Worm (Caenorhabditis elegans) whole organism, L2 larva: ENCODE data around the gene clec-8.

Experiments
- F13H6.1 ChIP-seq: sonication (generic microtip); optimal IDR thresholded peaks from 2 replicates; lab custom pipeline; 2016; ENCODE audit warnings: missing genetic modification characterization, missing compliant biosample characterization
- R02D3.7 ChIP-seq: fragments of 150-350 bp; optimal IDR thresholded peaks from 2 replicates; lab custom pipeline; 2014; ENCODE audit warnings: missing biosample characterization, missing genetic modification characterization
- ZK546.5 ChIP-seq: sonication (generic microtip); optimal IDR thresholded peaks from 2 replicates; lab custom pipeline; 2017; ENCODE audit warnings: missing biosample characterization, missing genetic modification characterization
- alr-1 ChIP-seq: fragments of 150-350 bp; optimal IDR thresholded peaks from 2 replicates; lab custom pipeline; 2014; ENCODE audit warnings: missing biosample characterization, missing genetic modification characterization
- ama-1 ChIP-seq: fragments of 150-350 bp; optimal IDR thresholded peaks from 2 replicates; lab custom pipeline; 2018; ENCODE audit warnings: inconsistent platforms
- blmp-1 ChIP-seq: sonication (generic microtip); optimal IDR thresholded peaks from 2 replicates; lab custom pipeline; 2017; ENCODE audit warnings: missing genetic modification characterization, mild to moderate bottlenecking, missing compliant biosample characterization, antibody characterized with exemption, moderate library complexity; ENCODE audit not compliant: insufficient read depth
- ceh-82 ChIP-seq: fragments of 150-350 bp; optimal IDR thresholded peaks from 2 replicates; lab custom pipeline; 2014; ENCODE audit warnings: missing biosample characterization, missing genetic modification characterization
- crh-2 ChIP-seq: sonication (generic microtip); optimal IDR thresholded peaks from 2 replicates; lab custom pipeline; 2017; ENCODE audit warnings: missing biosample characterization, missing genetic modification characterization
- dmd-4 ChIP-seq: sonication (generic microtip); optimal IDR thresholded peaks from 2 replicates; lab custom pipeline; 2017; ENCODE audit warnings: missing biosample characterization, missing genetic modification characterization
- elt-1 ChIP-seq: fragments of 150-350 bp; optimal IDR thresholded peaks from 2 replicates; lab custom pipeline; 2014; ENCODE audit warnings: missing biosample characterization, missing genetic modification characterization
- elt-3 ChIP-seq: sonication (generic microtip); optimal IDR thresholded peaks from 2 replicates; lab custom pipeline; 2017; ENCODE audit warnings: missing biosample characterization, missing genetic modification characterization
- gmeb-1 ChIP-seq: fragments of 150-350 bp; optimal IDR thresholded peaks from 2 replicates; lab custom pipeline; 2014; ENCODE audit warnings: missing biosample characterization, missing genetic modification characterization
- lin-11 ChIP-seq: fragments of 150-350 bp; sonication (generic microtip); optimal IDR thresholded peaks from 2 replicates; lab custom pipeline; 2014; ENCODE audit warnings: missing biosample characterization, missing genetic modification characterization, inconsistent platforms, mixed read lengths
- lin-39 ChIP-seq: fragments of 150-350 bp; optimal IDR thresholded peaks from 2 replicates; lab custom pipeline; 2014; ENCODE audit warnings: missing biosample characterization, missing genetic modification reagents, missing genetic modification characterization
- lsy-2 ChIP-seq, 2 experiments: fragments of 150-350 bp in 1 of 2; sonication (generic microtip) in 1 of 2; optimal IDR thresholded peaks; 2 replicates each; lab custom pipeline; 2014 to 2017; ENCODE audit warnings: missing biosample characterization in 2 of 2, missing genetic modification characterization in 2 of 2
- mab-5 ChIP-seq: fragments of 150-350 bp; optimal IDR thresholded peaks from 2 replicates; lab custom pipeline; 2014; ENCODE audit warnings: missing biosample characterization, missing genetic modification characterization
- mbf-1 ChIP-seq: sonication (generic microtip); optimal IDR thresholded peaks from 2 replicates; lab custom pipeline; 2017; ENCODE audit warnings: missing biosample characterization, missing genetic modification characterization
- mdl-1 ChIP-seq, 2 experiments: fragments of 150-350 bp in 1 of 2; sonication (generic microtip) in 1 of 2; optimal IDR thresholded peaks; 2 replicates each; lab custom pipeline; 2017; ENCODE audit warnings: missing biosample characterization in 2 of 2, missing genetic modification characterization in 2 of 2
- nhr-10 ChIP-seq: sonication (generic microtip); optimal IDR thresholded peaks from 2 replicates; lab custom pipeline; 2017; ENCODE audit warnings: missing biosample characterization, missing genetic modification characterization
- nhr-11 ChIP-seq: fragments of 150-350 bp; optimal IDR thresholded peaks from 2 replicates; lab custom pipeline; 2014; ENCODE audit warnings: missing biosample characterization, missing genetic modification characterization
- nhr-12 ChIP-seq: fragments of 150-350 bp; optimal IDR thresholded peaks from 2 replicates; lab custom pipeline; 2014; ENCODE audit warnings: missing biosample characterization, missing genetic modification characterization
- nhr-129 ChIP-seq: fragments of 150-350 bp; optimal IDR thresholded peaks from 2 replicates; lab custom pipeline; 2014; ENCODE audit warnings: missing biosample characterization, missing genetic modification characterization
- nhr-237 ChIP-seq: fragments of 150-350 bp; optimal IDR thresholded peaks from 2 replicates; lab custom pipeline; 2014; ENCODE audit warnings: missing biosample characterization, missing genetic modification characterization
- nhr-6 ChIP-seq: fragments of 150-350 bp; optimal IDR thresholded peaks from 2 replicates; lab custom pipeline; 2014; ENCODE audit warnings: missing biosample characterization, missing genetic modification characterization
- peb-1 ChIP-seq: fragments of 150-350 bp; optimal IDR thresholded peaks from 2 replicates; lab custom pipeline; 2014; ENCODE audit warnings: missing biosample characterization, missing genetic modification characterization
- sma-3 ChIP-seq: sonication (generic microtip); optimal IDR thresholded peaks from 2 replicates; lab custom pipeline; 2016; ENCODE audit warnings: missing genetic modification reagents, missing genetic modification characterization, missing compliant biosample characterization
- sma-9 ChIP-seq, 2 experiments: fragments of 150-350 bp in 1 of 2; sonication (generic microtip) in 1 of 2; optimal IDR thresholded peaks; 2 replicates each; lab custom pipeline; 2014 to 2016; ENCODE audit warnings: missing genetic modification characterization in 2 of 2, mild to moderate bottlenecking in 1 of 2, missing biosample characterization in 1 of 2, missing compliant biosample characterization in 1 of 2, missing genetic modification reagents in 1 of 2, moderate library complexity in 1 of 2
- snpc-4 ChIP-seq: fragments of 150-350 bp; optimal IDR thresholded peaks from 2 replicates; lab custom pipeline; 2014; ENCODE audit warnings: missing biosample characterization, missing genetic modification characterization
- unc-55 ChIP-seq: fragments of 150-350 bp; sonication (generic microtip); optimal IDR thresholded peaks from 3 replicates; lab custom pipeline; 2014; ENCODE audit warnings: missing biosample characterization, missing genetic modification reagents, missing genetic modification characterization
- unc-62 ChIP-seq: fragments of 150-350 bp; optimal IDR thresholded peaks from 2 replicates; lab custom pipeline; 2014; ENCODE audit warnings: missing biosample characterization, missing genetic modification reagents, missing genetic modification characterization
- zag-1 ChIP-seq: fragments of 150-350 bp; optimal IDR thresholded peaks from 2 replicates; lab custom pipeline; 2014; ENCODE audit warnings: missing biosample characterization, missing genetic modification characterization
- ztf-1 ChIP-seq: fragments of 200-800 bp; sonication (Bioruptor generic); conservative IDR thresholded peaks from 2 replicates; pipeline ENCODE4 v1.3.6; 2022; ENCODE audit warnings: missing genetic modification characterization, missing compliant biosample characterization
- ztf-11 ChIP-seq: sonication (generic microtip); optimal IDR thresholded peaks from 2 replicates; lab custom pipeline; 2017; ENCODE audit warnings: missing biosample characterization, missing genetic modification characterization

clec-8 gene

ce11 chrII:12550940-12551339 lies 26.9 kb downstream of the clec-8 start:
- TF ChIP-seq elt-3 (tag; lab: Kevin White, UChicago): no peak
- no peak for TF ChIP-seq unc-55
- TF ChIP-seq gmeb-1: no peak
- no peak for TF ChIP-seq nhr-12 (tag; lab: Kevin White, UChicago)
- TF ChIP-seq, all 48 proteins: peak for 0

- TF ChIP-seq unc-62 (GFP tag; lab: Kevin White, UChicago): no peak
- TF ChIP-seq lin-11: no peak
- TF ChIP-seq alr-1 (tag; lab: Kevin White, UChicago): no peak
- TF ChIP-seq ZK546.5: no peak
- TF ChIP-seq ztf-1 (GFP tag; lab: Robert Waterston, UW): no peak
- TF ChIP-seq R02D3.7: no peak
- no peak for TF ChIP-seq ama-1 (lab: Kevin White, UChicago)
- TF ChIP-seq mab-5 (tag; lab: Kevin White, UChicago): no peak
- no peak for TF ChIP-seq sma-9 (GFP tag; optimal IDR thresholded peaks at IDR 0.05; lab: Kevin White, UChicago)
- TF ChIP-seq sma-9 (tag; optimal IDR thresholded peaks at IDR 0.05; lab: Kevin White, UChicago): no peak
- TF ChIP-seq ztf-11 (tag; lab: Kevin White, UChicago): no peak
- no peak for TF ChIP-seq nhr-6 (tag; lab: Kevin White, UChicago)
Measured at ce11 chrII:12549613-12550012, 28.2 kb downstream of the clec-8 start.

ce11 chrII:12547547-12547946 lies 30.3 kb downstream of the clec-8 start, which contains the start of gene F49C5.16:
Gene F49C5.16, plus strand, starts transcription at chrII:12547847.
- TF ChIP-seq lin-39 (tag; lab: Kevin White, UChicago) (no peak), ceh-82 (tag; lab: Kevin White, UChicago) (no peak), ztf-1 (GFP tag; lab: Robert Waterston, UW) (no peak), mbf-1 (tag; lab: Kevin White, UChicago) (no peak), sma-3 (GFP tag; lab: Kevin White, UChicago) (no peak), lsy-2 (tag; optimal IDR thresholded peaks at IDR 0.05; lab: Kevin White, UChicago) (no peak)

ce11 chrII:12546413-12546812 lies 31.4 kb downstream of the clec-8 start, which contains the start of the genes F49C5.5 and F49C5.10:
Gene F49C5.5, minus strand, starts transcription at chrII:12546513.
Gene F49C5.10, plus strand, starts transcription at chrII:12546756.
- TF ChIP-seq nhr-10 (tag; lab: Kevin White, UChicago): no peak
- no peak for TF ChIP-seq nhr-11 (tag; lab: Kevin White, UChicago)
- TF ChIP-seq dmd-4 (tag; lab: Kevin White, UChicago): no peak
- no peak for TF ChIP-seq mab-5 (tag; lab: Kevin White, UChicago)
- TF ChIP-seq gmeb-1: no peak
- TF ChIP-seq mbf-1 (tag; lab: Kevin White, UChicago): no peak
- no peak for TF ChIP-seq zag-1 (tag; lab: Kevin White, UChicago)
- no peak for TF ChIP-seq nhr-129
- TF ChIP-seq nhr-237: no peak
- no peak for TF ChIP-seq ceh-82 (tag; lab: Kevin White, UChicago)

ce11 chrII:12544533-12544932 lies 33.3 kb downstream of the clec-8 start, which contains the start of gene F49C5.9:
Gene F49C5.9, minus strand, starts transcription at chrII:12544633.
- no peak for TF ChIP-seq F13H6.1 (tag; lab: Kevin White, UChicago)
- TF ChIP-seq R02D3.7: no peak
- TF ChIP-seq elt-1 (tag; lab: Kevin White, UChicago): no peak
- no peak for TF ChIP-seq mdl-1 (tag; optimal IDR thresholded peaks at IDR 0.05; lab: Kevin White, UChicago)
- TF ChIP-seq sma-3 (GFP tag; lab: Kevin White, UChicago): no peak
- no peak for TF ChIP-seq peb-1 (tag; lab: Kevin White, UChicago)
- TF ChIP-seq elt-3 (tag; lab: Kevin White, UChicago): no peak
- no peak for TF ChIP-seq snpc-4 (tag; lab: Kevin White, UChicago)
- TF ChIP-seq mbf-1 (tag; lab: Kevin White, UChicago): no peak
- TF ChIP-seq mab-5 (tag; lab: Kevin White, UChicago): no peak
- TF ChIP-seq crh-2: no peak
- TF ChIP-seq blmp-1 (tag; lab: Kevin White, UChicago): no peak
- no peak for TF ChIP-seq ztf-1 (GFP tag; lab: Robert Waterston, UW)
- TF ChIP-seq nhr-10 (tag; lab: Kevin White, UChicago): no peak
- no peak for TF ChIP-seq unc-55
